Fruit fly (Drosophila melanogaster): ENCODE results near the gene CG11786.

CG11786 gene

dm6 chr3R:25066856-25067255 is 20.7 kb downstream of the CG11786 start:
- TF ChIP-seq CG14711 (tag; optimal IDR thresholded peaks at IDR 0.05) (no peak), cnc (optimal IDR thresholded peaks at IDR 0.05) (no peak), Crg-1 (GFP tag; optimal IDR thresholded peaks at IDR 0.05) (no peak), Clk (GFP tag; optimal IDR thresholded peaks at IDR 0.05) (no peak)

- TF ChIP-seq CG7045 (GFP tag; optimal IDR thresholded peaks at IDR 0.05) (peak; percentile 54), tj (GFP tag; optimal IDR thresholded peaks at IDR 0.05) (peak; percentile 56), pad (GFP tag; optimal IDR thresholded peaks at IDR 0.05) (peak; percentile 46), ovo (GFP tag; optimal IDR thresholded peaks at IDR 0.05) (peak; percentile 45), Hr96 (GFP tag; optimal IDR thresholded peaks at IDR 0.05) (no peak), CG14711 (tag; optimal IDR thresholded peaks at IDR 0.05) (peak; percentile 69), CG33017 (tag; optimal IDR thresholded peaks at IDR 0.05) (peak; percentile 48), kay (GFP tag; ENCODE audit: borderline replicate concordance) (no peak), Clk (GFP tag; optimal IDR thresholded peaks at IDR 0.05) (peak; percentile 51), CG12768 (GFP tag; optimal IDR thresholded peaks at IDR 0.05) (peak; percentile 33), CG11617 (GFP tag; optimal IDR thresholded peaks at IDR 0.05) (peak; percentile 77), Mnt (GFP tag; optimal IDR thresholded peaks at IDR 0.05) (peak; percentile 82), toe (GFP tag; optimal IDR thresholded peaks at IDR 0.05) (peak; percentile 88), cnc (optimal IDR thresholded peaks at IDR 0.05) (no peak), cic (GFP tag; optimal IDR thresholded peaks at IDR 0.05) (no peak), Crg-1 (GFP tag; optimal IDR thresholded peaks at IDR 0.05) (peak; percentile 45), CG1620 (GFP tag; optimal IDR thresholded peaks at IDR 0.05) (peak; percentile 88), bab1 (GFP tag; optimal IDR thresholded peaks at IDR 0.05) (peak; percentile 84), CG7101 (tag; optimal IDR thresholded peaks at IDR 0.05) (peak; percentile 76), CG5204 (GFP tag; optimal IDR thresholded peaks at IDR 0.05) (no peak)
Measured at dm6 chr3R:25069569-25069968, 23.4 kb downstream of the CG11786 start, which contains the start of the genes Stt3B and CG11839. Stt3B (minus strand) TSS chr3R:25069637. CG11839 (plus strand) TSS chr3R:25069927.

dm6 chr3R:25070871-25071270 is 24.7 kb downstream of the CG11786 start, which contains the start of gene CG11836:
CG11836 (plus strand) TSS chr3R:25071126.
- TF ChIP-seq Mnt (GFP tag; optimal IDR thresholded peaks at IDR 0.05) = no peak
- TF ChIP-seq Clk (GFP tag; optimal IDR thresholded peaks at IDR 0.05) = no peak
- TF ChIP-seq toe (GFP tag; optimal IDR thresholded peaks at IDR 0.05) = no peak
- TF ChIP-seq kay (GFP tag; ENCODE audit: borderline replicate concordance) = no peak
- no peak for TF ChIP-seq Crg-1 (GFP tag; optimal IDR thresholded peaks at IDR 0.05)
- TF ChIP-seq CG12768 (GFP tag; optimal IDR thresholded peaks at IDR 0.05) = no peak
- TF ChIP-seq CG5204 (GFP tag; optimal IDR thresholded peaks at IDR 0.05) = no peak
- TF ChIP-seq cnc (optimal IDR thresholded peaks at IDR 0.05) = no peak

dm6 chr3R:25074558-25074964 is 28.4 kb downstream of the CG11786 start, which contains the start of the genes shams and CG11920:
shams (minus strand) TSS chr3R:25074607.
CG11920 (plus strand) TSS chr3R:25074877.
- TF ChIP-seq Mnt (GFP tag; optimal IDR thresholded peaks at IDR 0.05) (peak; percentile 96), toe (GFP tag; optimal IDR thresholded peaks at IDR 0.05) (peak; percentile 30), CG11617 (GFP tag; optimal IDR thresholded peaks at IDR 0.05) (peak; percentile 12), CG14711 (tag; optimal IDR thresholded peaks at IDR 0.05) (peak; percentile 59), CG7101 (tag; optimal IDR thresholded peaks at IDR 0.05) (peak; percentile 59), CG1620 (GFP tag; optimal IDR thresholded peaks at IDR 0.05) (no peak), CG12768 (GFP tag; optimal IDR thresholded peaks at IDR 0.05) (peak; percentile 9), tj (GFP tag; optimal IDR thresholded peaks at IDR 0.05) (no peak)

- TF ChIP-seq CG33017 (tag; optimal IDR thresholded peaks at IDR 0.05) (no peak), CG1620 (GFP tag; optimal IDR thresholded peaks at IDR 0.05) (no peak), CG11617 (GFP tag; optimal IDR thresholded peaks at IDR 0.05) (no peak), bab1 (GFP tag; optimal IDR thresholded peaks at IDR 0.05) (no peak), CG14711 (tag; optimal IDR thresholded peaks at IDR 0.05) (no peak), cic (GFP tag; optimal IDR thresholded peaks at IDR 0.05) (no peak), toe (GFP tag; optimal IDR thresholded peaks at IDR 0.05) (no peak), Clk (GFP tag; optimal IDR thresholded peaks at IDR 0.05) (no peak), ovo (GFP tag; optimal IDR thresholded peaks at IDR 0.05) (no peak), cnc (optimal IDR thresholded peaks at IDR 0.05) (no peak), CG7101 (tag; optimal IDR thresholded peaks at IDR 0.05) (no peak), pad (GFP tag; optimal IDR thresholded peaks at IDR 0.05) (no peak), Crg-1 (GFP tag; optimal IDR thresholded peaks at IDR 0.05) (no peak), CG5204 (GFP tag; optimal IDR thresholded peaks at IDR 0.05) (no peak), Mnt (GFP tag; optimal IDR thresholded peaks at IDR 0.05) (no peak), CG7045 (GFP tag; optimal IDR thresholded peaks at IDR 0.05) (no peak), Hr96 (GFP tag; optimal IDR thresholded peaks at IDR 0.05) (no peak)
Measured at dm6 chr3R:25077280-25077820, 31.2 kb downstream of the CG11786 start.

- TF ChIP-seq CG1620 (GFP tag; optimal IDR thresholded peaks at IDR 0.05) = no peak
- no peak for TF ChIP-seq cnc (optimal IDR thresholded peaks at IDR 0.05)
Measured at dm6 chr3R:25078665-25079064, 32.5 kb downstream of the CG11786 start.

- TF ChIP-seq pad (GFP tag; optimal IDR thresholded peaks at IDR 0.05) (peak; percentile 2), CG7045 (GFP tag; optimal IDR thresholded peaks at IDR 0.05) (no peak)
Measured at dm6 chr3R:25080446-25080845, 34.3 kb downstream of the CG11786 start.
